Fruit fly (Drosophila melanogaster) whole organism, embryonic: ENCODE data around the gene H2.0.

Source experiments
- Ada2b ChIP-seq: fragments of 200-800 bp; sonication (Bioruptor generic); IDR thresholded peaks from 2 replicates; pipeline ENCODE4 v1.3.6; 2022; ENCODE audit warnings: missing biosample characterization, missing genetic modification characterization
- Atf-2 ChIP-seq: fragments of 200-800 bp; sonication (Bioruptor generic); optimal IDR thresholded peaks from 2 replicates; lab custom pipeline; 2016; ENCODE audit warnings: missing biosample characterization, missing genetic modification characterization
- CG10366 ChIP-seq: fragments of 200-800 bp; sonication (Bioruptor generic); IDR thresholded peaks from 2 replicates; pipeline ENCODE4 v1.3.6; 2022; ENCODE audit warnings: missing biosample characterization, missing genetic modification characterization
- CG11696 ChIP-seq: fragments of 200-800 bp; sonication (Bioruptor generic); IDR thresholded peaks from 2 replicates; pipeline ENCODE4 v1.3.6; 2022; ENCODE audit warnings: missing biosample characterization, missing genetic modification characterization
- CG12659 ChIP-seq: fragments of 200-800 bp; sonication (Bioruptor generic); optimal IDR thresholded peaks from 3 replicates; lab custom pipeline; 2017; ENCODE audit warnings: mild to moderate bottlenecking, missing biosample characterization, missing genetic modification reagents, missing genetic modification characterization
- CG13287 ChIP-seq: fragments of 200-800 bp; sonication (Bioruptor generic); IDR thresholded peaks from 2 replicates; pipeline ENCODE4 v1.3.6; 2022; ENCODE audit warnings: missing biosample characterization, missing genetic modification characterization; ENCODE audit not compliant: partially characterized antibody
- CG13624 ChIP-seq: fragments of 200-800 bp; sonication (Bioruptor generic); optimal IDR thresholded peaks from 2 replicates; lab custom pipeline; 2016; ENCODE audit warnings: missing biosample characterization, missing genetic modification characterization
- CG14014 ChIP-seq: fragments of 200-800 bp; sonication (Bioruptor generic); IDR thresholded peaks from 2 replicates; pipeline ENCODE4 v1.3.6; 2022; ENCODE audit warnings: missing biosample characterization, missing genetic modification characterization
- CG16779 ChIP-seq: fragments of 200-800 bp; sonication (Bioruptor generic); IDR thresholded peaks from 2 replicates; pipeline ENCODE4 v1.3.6; 2022; ENCODE audit warnings: missing biosample characterization, missing genetic modification characterization
- CG17361 ChIP-seq: fragments of 200-800 bp; sonication (Bioruptor generic); IDR thresholded peaks from 3 replicates; pipeline ENCODE4 v1.3.6; 2022; ENCODE audit warnings: missing biosample characterization, missing genetic modification characterization
- CG17612 ChIP-seq: fragments of 200-800 bp; sonication (Bioruptor generic); IDR thresholded peaks from 2 replicates; pipeline ENCODE4 v1.3.6; 2022; ENCODE audit warnings: missing biosample characterization, missing genetic modification characterization
- CG17829 ChIP-seq: fragments of 200-800 bp; optimal IDR thresholded peaks from 2 replicates; lab custom pipeline; 2019; ENCODE audit warnings: missing biosample characterization, mild to moderate bottlenecking, missing genetic modification characterization, moderate library complexity
- CG1832 ChIP-seq: fragments of 200-800 bp; sonication (Bioruptor generic); optimal IDR thresholded peaks from 2 replicates; lab custom pipeline; 2017; ENCODE audit warnings: missing biosample characterization, mild to moderate bottlenecking, missing genetic modification characterization, inconsistent platforms
- CG31388 ChIP-seq: fragments of 200-800 bp; sonication (Bioruptor generic); optimal IDR thresholded peaks from 2 replicates; lab custom pipeline; 2016; ENCODE audit warnings: missing biosample characterization, missing genetic modification characterization
- CG3838 ChIP-seq: fragments of 200-800 bp; sonication (Bioruptor generic); optimal IDR thresholded peaks from 3 replicates; lab custom pipeline; 2016; ENCODE audit warnings: missing biosample characterization, missing genetic modification characterization
- CG4404 ChIP-seq: fragments of 200-800 bp; sonication (Bioruptor generic); IDR thresholded peaks from 2 replicates; pipeline ENCODE4 v1.3.6; 2022; ENCODE audit warnings: missing biosample characterization, missing genetic modification characterization
- CG4854 ChIP-seq: fragments of 200-800 bp; sonication (Bioruptor generic); optimal IDR thresholded peaks from 2 replicates; lab custom pipeline; 2016; ENCODE audit warnings: missing biosample characterization, missing genetic modification characterization, inconsistent platforms
- CG7786 ChIP-seq: fragments of 200-800 bp; sonication (Bioruptor generic); optimal IDR thresholded peaks from 2 replicates; lab custom pipeline; 2016; ENCODE audit warnings: missing biosample characterization, missing genetic modification characterization
- CG9797 ChIP-seq: fragments of 200-800 bp; sonication (Bioruptor generic); optimal IDR thresholded peaks from 3 replicates; lab custom pipeline; 2018; ENCODE audit warnings: missing biosample characterization, mild to moderate bottlenecking, missing genetic modification characterization
- CG9876 ChIP-seq: fragments of 200-800 bp; sonication (Bioruptor generic); optimal IDR thresholded peaks from 2 replicates; lab custom pipeline; 2016; ENCODE audit warnings: missing biosample characterization, missing genetic modification characterization
- Chrac-16 ChIP-seq: fragments of 200-800 bp; sonication (Bioruptor generic); optimal IDR thresholded peaks from 3 replicates; lab custom pipeline; 2016; ENCODE audit warnings: missing biosample characterization, missing genetic modification characterization
- Dp ChIP-seq: fragments of 200-800 bp; sonication (Bioruptor generic); optimal IDR thresholded peaks from 2 replicates; lab custom pipeline; 2018; ENCODE audit warnings: missing biosample characterization, mild to moderate bottlenecking, missing genetic modification characterization, moderate library complexity
- E2f2 ChIP-seq: fragments of 200-800 bp; sonication (Bioruptor generic); IDR thresholded peaks from 2 replicates; pipeline ENCODE4 v1.3.6; 2022; ENCODE audit warnings: missing biosample characterization, missing genetic modification characterization
- Ets65A ChIP-seq: fragments of 200-800 bp; sonication (Bioruptor generic); peaks from one replicate; lab custom pipeline; 2016; ENCODE audit warnings: missing biosample characterization, missing genetic modification characterization
- Ets97D ChIP-seq: fragments of 200-800 bp; sonication (Bioruptor generic); optimal IDR thresholded peaks from 3 replicates; lab custom pipeline; 2016; ENCODE audit warnings: missing biosample characterization, missing genetic modification characterization
- Fer3 ChIP-seq: fragments of 200-800 bp; sonication (Bioruptor generic); optimal IDR thresholded peaks from 2 replicates; lab custom pipeline; 2018; ENCODE audit warnings: missing biosample characterization, mild to moderate bottlenecking, missing genetic modification characterization, moderate library complexity
- GATAe ChIP-seq: fragments of 200-800 bp; sonication (Bioruptor generic); conservative IDR thresholded peaks from 2 replicates; pipeline ENCODE4 v1.3.6; 2022; ENCODE audit warnings: missing biosample characterization, missing genetic modification characterization
- Hr78 ChIP-seq, 2 experiments: fragments of 200-800 bp in 1 of 2; fragments of >200 bp in 1 of 2; sonication (Bioruptor generic) in 1 of 2; optimal IDR thresholded peaks; 2 replicates each; lab custom pipeline; 2017 to 2019; ENCODE audit warnings: missing biosample characterization in 2 of 2, missing genetic modification characterization in 2 of 2, mild to moderate bottlenecking in 1 of 2, moderate library complexity in 1 of 2
- Oli ChIP-seq: fragments of 200-800 bp; sonication (Bioruptor generic); optimal IDR thresholded peaks from 2 replicates; lab custom pipeline; 2018; ENCODE audit warnings: missing biosample characterization, mild to moderate bottlenecking, missing genetic modification characterization, moderate library complexity
- Optix ChIP-seq: fragments of 200-800 bp; sonication (Bioruptor generic); IDR thresholded peaks from 3 replicates; pipeline ENCODE4 v1.3.6; 2022; ENCODE audit warnings: missing biosample characterization, missing genetic modification characterization
- Pdp1 ChIP-seq, 2 experiments: fragments of 200-800 bp; sonication (Bioruptor generic); optimal IDR thresholded peaks; 3 replicates each; lab custom pipeline; 2016; ENCODE audit warnings: missing biosample characterization in 2 of 2, missing genetic modification characterization in 2 of 2, mild to moderate bottlenecking in 1 of 2, moderate library complexity in 1 of 2
- Ptx1 ChIP-seq: fragments of 200-800 bp; sonication (Bioruptor generic); IDR thresholded peaks from 2 replicates; pipeline ENCODE4 v1.3.6; 2022; ENCODE audit warnings: missing biosample characterization, missing genetic modification characterization
- az2 ChIP-seq: fragments of 200-800 bp; sonication (Bioruptor generic); optimal IDR thresholded peaks from 3 replicates; lab custom pipeline; 2016; ENCODE audit warnings: missing biosample characterization, missing genetic modification characterization
- bowl ChIP-seq: fragments of 200-800 bp; sonication (Bioruptor generic); IDR thresholded peaks from 2 replicates; pipeline ENCODE4 v1.3.6; 2022; ENCODE audit warnings: missing biosample characterization, missing genetic modification characterization
- bsh ChIP-seq, 2 experiments: fragments of 200-800 bp; sonication (Bioruptor generic); optimal IDR thresholded peaks; 2 replicates each; lab custom pipeline; 2017 to 2018; ENCODE audit warnings: mild to moderate bottlenecking in 2 of 2, missing biosample characterization in 2 of 2, missing genetic modification characterization in 2 of 2, moderate library complexity in 1 of 2
- btn ChIP-seq: fragments of 200-800 bp; sonication (Bioruptor generic); optimal IDR thresholded peaks from 2 replicates; lab custom pipeline; 2016; ENCODE audit warnings: missing biosample characterization, missing genetic modification characterization
- ci ChIP-seq: fragments of 200-800 bp; sonication (Bioruptor generic); IDR thresholded peaks from 3 replicates; pipeline ENCODE4 v1.3.6; 2022; ENCODE audit warnings: missing biosample characterization, missing genetic modification characterization
- emc ChIP-seq: fragments of 200-800 bp; sonication (Bioruptor generic); optimal IDR thresholded peaks from 2 replicates; lab custom pipeline; 2016; ENCODE audit warnings: missing biosample characterization, missing genetic modification characterization
- ems ChIP-seq: fragments of 200-800 bp; sonication (Bioruptor generic); optimal IDR thresholded peaks from 3 replicates; lab custom pipeline; 2016; ENCODE audit warnings: missing biosample characterization, missing genetic modification characterization
- fd3F ChIP-seq: fragments of 200-800 bp; sonication (Bioruptor generic); optimal IDR thresholded peaks from 2 replicates; lab custom pipeline; 2018; ENCODE audit warnings: missing biosample characterization, mild to moderate bottlenecking, missing genetic modification characterization, moderate library complexity
- hth ChIP-seq: fragments of >200 bp; optimal IDR thresholded peaks from 2 replicates; lab custom pipeline; 2017; ENCODE audit warnings: inconsistent platforms
- lmd ChIP-seq: fragments of 200-800 bp; sonication (Bioruptor generic); IDR thresholded peaks from 2 replicates; pipeline ENCODE4 v1.3.6; 2022; ENCODE audit warnings: missing biosample characterization, missing genetic modification characterization
- mld ChIP-seq: fragments of 200-800 bp; sonication (Bioruptor generic); IDR thresholded peaks from 3 replicates; pipeline ENCODE4 v1.3.6; 2022; ENCODE audit warnings: missing biosample characterization, missing genetic modification characterization; ENCODE audit not compliant: partially characterized antibody
- nerfin-2 ChIP-seq: fragments of 200-800 bp; sonication (Bioruptor generic); IDR thresholded peaks from 2 replicates; pipeline ENCODE4 v1.3.6; 2022; ENCODE audit warnings: missing biosample characterization, missing genetic modification characterization; ENCODE audit not compliant: partially characterized antibody
- oc ChIP-seq: fragments of 200-800 bp; sonication (Bioruptor generic); optimal IDR thresholded peaks from 2 replicates; lab custom pipeline; 2018; ENCODE audit warnings: missing biosample characterization, mild to moderate bottlenecking, missing genetic modification characterization, moderate library complexity
- phol ChIP-seq: fragments of 200-800 bp; sonication (Bioruptor generic); optimal IDR thresholded peaks from 3 replicates; lab custom pipeline; 2018; ENCODE audit warnings: missing biosample characterization, mild to moderate bottlenecking, missing genetic modification characterization, moderate library complexity
- pum ChIP-seq: fragments of 200-800 bp; sonication (Bioruptor generic); optimal IDR thresholded peaks from 2 replicates; lab custom pipeline; 2016; ENCODE audit warnings: missing biosample characterization, missing genetic modification characterization
- sens ChIP-seq: fragments of 200-800 bp; sonication (Bioruptor generic); peaks from one replicate; lab custom pipeline; 2016; ENCODE audit warnings: missing biosample characterization, missing genetic modification characterization
- sim ChIP-seq: fragments of 200-800 bp; sonication (Bioruptor generic); IDR thresholded peaks from 2 replicates; pipeline ENCODE4 v1.3.6; 2022; ENCODE audit warnings: missing biosample characterization, missing genetic modification characterization
- sisA ChIP-seq: fragments of 200-800 bp; sonication (Bioruptor generic); IDR thresholded peaks from 2 replicates; pipeline ENCODE4 v1.3.6; 2022; ENCODE audit warnings: missing biosample characterization, missing genetic modification characterization
- slou ChIP-seq: fragments of 200-800 bp; sonication (Bioruptor generic); optimal IDR thresholded peaks from 3 replicates; lab custom pipeline; 2016; ENCODE audit warnings: missing biosample characterization, missing genetic modification characterization
- tup ChIP-seq: fragments of 200-800 bp; sonication (Bioruptor generic); optimal IDR thresholded peaks from 2 replicates; lab custom pipeline; 2016; ENCODE audit warnings: missing biosample characterization, mild to moderate bottlenecking, missing genetic modification characterization, moderate library complexity
- wek ChIP-seq: fragments of 200-800 bp; sonication (Bioruptor generic); optimal IDR thresholded peaks from 3 replicates; lab custom pipeline; 2018; ENCODE audit warnings: missing biosample characterization, mild to moderate bottlenecking, missing genetic modification characterization, moderate library complexity

The H2.0 gene

DNA sequence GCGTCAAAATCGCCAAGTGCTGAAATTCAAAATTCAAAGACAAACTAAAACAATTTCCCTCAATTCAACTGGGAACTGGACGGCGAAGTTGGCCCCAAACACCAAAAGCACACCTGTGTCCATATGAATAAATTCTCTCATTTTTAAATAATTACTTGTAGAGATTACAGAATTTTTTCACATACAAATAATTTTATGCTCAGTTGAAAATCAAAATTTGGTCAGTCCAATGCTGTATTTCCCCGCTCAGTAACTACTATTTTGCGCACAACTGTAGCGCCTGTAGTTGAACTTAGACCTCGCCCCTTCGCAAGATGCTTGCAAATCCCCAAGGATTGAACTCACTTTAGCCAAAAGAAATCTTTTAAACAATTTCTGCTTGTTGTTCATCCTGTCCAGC is 9.5 kb upstream of the H2.0 start (continued):
- TF ChIP-seq CG11696 (GFP tag; lab: Robert Waterston, UW), result 0 out of 2 replicates have a peak, but pooled peaks have one; percentile 34
- no peak for TF ChIP-seq CG31388
- peak; percentile 32; the same call in 1 of the 2 replicates for TF ChIP-seq CG10366 (GFP tag; lab: Robert Waterston, UW)
- no peak for TF ChIP-seq oc (tag; lab: Kevin White, UChicago)
- TF ChIP-seq bowl (GFP tag; lab: Robert Waterston, UW), result no peak
- peak; percentile 23 for TF ChIP-seq Oli
- TF ChIP-seq CG14014 (GFP tag; lab: Robert Waterston, UW), result 0 out of 2 replicates have a peak, but pooled peaks have one; percentile 44
- TF ChIP-seq CG4854 (GFP tag; lab: Kevin White, UChicago), result no peak
- TF ChIP-seq Ada2b, result peak; percentile 34
- TF ChIP-seq mld (GFP tag; lab: Robert Waterston, UW), result no peak
- TF ChIP-seq CG16779 (GFP tag; lab: Robert Waterston, UW), result no peak
- TF ChIP-seq CG7786 (GFP tag; lab: Kevin White, UChicago), result no peak
- no peak for TF ChIP-seq Dp (GFP tag; lab: Kevin White, UChicago)
- no peak for TF ChIP-seq hth (lab: Kevin White, UChicago)
- TF ChIP-seq emc, result no peak
- no peak for TF ChIP-seq Hr78 (GFP tag; optimal IDR thresholded peaks at IDR 0.05; lab: Kevin White, UChicago)
- peak; percentile 83 for TF ChIP-seq Ets65A (GFP tag; lab: Kevin White, UChicago)
- TF ChIP-seq btn, result no peak
- no peak for TF ChIP-seq CG17361 (GFP tag; lab: Robert Waterston, UW)
- peak in 1 of 2 experiments; percentile 36 for TF ChIP-seq bsh (GFP tag; optimal IDR thresholded peaks at IDR 0.05; lab: Kevin White, UChicago)
- TF ChIP-seq CG13624 (GFP tag; lab: Kevin White, UChicago), result no peak
- TF ChIP-seq CG3838 (GFP tag; lab: Kevin White, UChicago), result no peak
- no peak for TF ChIP-seq CG17829
- TF ChIP-seq Chrac-16 (GFP tag; lab: Kevin White, UChicago), result no peak
- no peak for TF ChIP-seq wek (GFP tag; lab: Kevin White, UChicago)
- TF ChIP-seq tup (GFP tag; lab: Kevin White, UChicago), result no peak
- TF ChIP-seq CG17612, result no peak
- TF ChIP-seq ci (GFP tag; lab: Robert Waterston, UW), result peak; percentile 73
- no peak for TF ChIP-seq slou (GFP tag; lab: Kevin White, UChicago)
- TF ChIP-seq Atf-2 (GFP tag; lab: Kevin White, UChicago), result no peak
- TF ChIP-seq pum (GFP tag; lab: Kevin White, UChicago), result no peak
- TF ChIP-seq CG4404 (GFP tag; lab: Robert Waterston, UW), result 0 out of 2 replicates have a peak, but pooled peaks have one; percentile 10
- no peak for TF ChIP-seq Ets97D (GFP tag; lab: Kevin White, UChicago)
- TF ChIP-seq sens (GFP tag; lab: Kevin White, UChicago), result peak; percentile 79
- TF ChIP-seq Optix (GFP tag; lab: Robert Waterston, UW), result 0 out of 3 replicates have a peak, but pooled peaks have one; percentile 7
- peak; percentile 49 for TF ChIP-seq sisA (GFP tag; lab: Robert Waterston, UW)
- peak; percentile 43; the same call in 1 of the 2 replicates for TF ChIP-seq Ptx1 (GFP tag; lab: Robert Waterston, UW)
- TF ChIP-seq Fer3, result no peak
- TF ChIP-seq az2, result peak; percentile 6
- no peak for TF ChIP-seq ems (GFP tag; lab: Kevin White, UChicago)
- no peak for TF ChIP-seq fd3F
- TF ChIP-seq, all 482 proteins: peak for 52

DNA sequence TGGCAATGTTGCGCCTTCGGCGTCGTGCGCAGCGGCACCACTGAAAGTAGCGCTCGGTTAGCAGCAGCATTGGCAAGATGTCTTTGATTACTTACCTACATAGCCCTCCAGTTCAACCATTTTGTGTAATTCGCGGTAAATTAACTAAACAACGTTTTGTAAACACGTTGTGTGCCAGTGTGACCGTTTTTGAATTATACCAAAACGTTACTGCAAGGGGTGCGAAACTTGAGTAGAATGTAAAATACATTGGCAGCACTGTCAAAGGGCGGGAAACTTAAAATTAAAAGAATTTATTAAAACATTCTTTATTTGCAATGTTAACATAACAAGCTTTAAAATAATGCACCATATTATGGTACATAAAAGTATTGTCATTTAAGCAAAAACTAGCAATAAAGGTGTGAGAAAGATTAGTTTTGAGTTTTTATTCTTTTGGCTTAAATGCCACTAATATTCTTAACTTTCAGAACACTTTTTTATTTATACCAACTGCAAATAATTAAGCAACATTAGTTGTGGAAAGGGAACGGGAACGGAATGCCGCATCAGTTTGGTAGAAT is 5.2 kb upstream of the H2.0 start, which contains the start of gene CG9107:
TSS of gene CG9107 (minus strand) at position 195 of the 563 bp plus-strand sequence.
- peak; percentile 32; the same call in 1 of the 2 replicates for TF ChIP-seq CG13287 (GFP tag; lab: Robert Waterston, UW)
- TF ChIP-seq lmd (GFP tag; lab: Robert Waterston, UW), result no peak
- TF ChIP-seq E2f2 (GFP tag; lab: Robert Waterston, UW), result peak; percentile 98
- no peak for TF ChIP-seq sim
- peak; percentile 89 for TF ChIP-seq CG9797 (GFP tag; lab: Kevin White, UChicago)
- peak; percentile 10 for TF ChIP-seq CG12659 (GFP tag; lab: Kevin White, UChicago)
- no peak for TF ChIP-seq CG1832 (GFP tag; lab: Kevin White, UChicago)
- no peak for TF ChIP-seq nerfin-2
- peak; percentile 63 for TF ChIP-seq phol (tag; lab: Kevin White, UChicago)
- TF ChIP-seq Pdp1 (GFP tag; optimal IDR thresholded peaks at IDR 0.05; lab: Kevin White, UChicago), result peak in 1 of 2 experiments; percentile 34
- no peak for TF ChIP-seq GATAe (GFP tag; lab: Robert Waterston, UW)
- TF ChIP-seq CG9876 (GFP tag; lab: Kevin White, UChicago), result no peak
